Worm (Caenorhabditis elegans) whole organism, L3 larva: Measurements from ENCODE around the gene mksr-1.

Experiments used
- R02D3.7 ChIP-seq: fragments of 150-350 bp; optimal IDR thresholded peaks from 2 replicates; lab custom pipeline; 2014; ENCODE audit warnings: missing biosample characterization, missing genetic modification characterization
- fos-1 ChIP-seq: fragments of 150-350 bp; optimal IDR thresholded peaks from 2 replicates; lab custom pipeline; 2014; ENCODE audit warnings: missing biosample characterization, missing genetic modification characterization
- mdl-1 ChIP-seq: fragments of 150-350 bp; optimal IDR thresholded peaks from 2 replicates; lab custom pipeline; 2014; ENCODE audit warnings: missing biosample characterization, missing genetic modification characterization

DNA sequence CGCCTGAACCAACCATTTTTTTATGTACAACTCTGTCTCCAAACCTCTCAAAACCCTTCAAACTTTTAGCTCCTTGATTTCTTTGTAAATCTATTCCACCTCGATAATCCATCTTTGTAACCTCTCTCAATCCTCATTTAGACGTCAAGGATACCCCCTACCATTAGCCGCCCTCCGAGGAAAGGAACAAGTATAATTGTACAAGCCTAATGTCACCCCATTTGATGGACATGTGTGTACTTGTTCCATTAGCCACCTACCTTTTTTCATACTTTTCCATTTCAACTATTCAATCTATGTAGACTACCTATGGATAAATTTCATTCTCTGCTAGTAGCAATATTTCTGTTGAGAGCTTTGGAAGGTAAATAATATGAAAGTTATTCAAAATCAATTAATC, 38.8 kb upstream of the mksr-1 start, which contains the start of gene C05D9.4:
- TF ChIP-seq R02D3.7 (tag; lab: Kevin White, UChicago) (no peak), fos-1 (tag; lab: Kevin White, UChicago) (no peak), mdl-1 (tag; lab: Kevin White, UChicago) (no peak)
